Fruit fly (Drosophila melanogaster) whole organism, embryonic: ENCODE results near the gene ZnT77C.

Experiments used
- C15 ChIP-seq: fragments of 200-800 bp; sonication (Bioruptor generic); IDR thresholded peaks from 3 replicates; pipeline ENCODE4 v1.3.6; 2022; ENCODE audit warnings: missing biosample characterization, missing genetic modification characterization
- CG10267 ChIP-seq: fragments of 200-800 bp; sonication (Bioruptor generic); optimal IDR thresholded peaks from 2 replicates; lab custom pipeline; 2018; ENCODE audit warnings: missing biosample characterization, mild to moderate bottlenecking, missing genetic modification characterization, moderate library complexity
- CG10565 ChIP-seq: fragments of 200-800 bp; sonication (Bioruptor generic); optimal IDR thresholded peaks from 3 replicates; lab custom pipeline; 2016; ENCODE audit warnings: missing biosample characterization, mild to moderate bottlenecking, missing genetic modification characterization
- CG12299 ChIP-seq: fragments of 200-800 bp; sonication (Bioruptor generic); optimal IDR thresholded peaks from 2 replicates; lab custom pipeline; 2018; ENCODE audit warnings: missing biosample characterization, mild to moderate bottlenecking, missing genetic modification characterization
- CG12659 ChIP-seq: fragments of 200-800 bp; sonication (Bioruptor generic); optimal IDR thresholded peaks from 3 replicates; lab custom pipeline; 2017; ENCODE audit warnings: mild to moderate bottlenecking, missing biosample characterization, missing genetic modification reagents, missing genetic modification characterization
- CG13287 ChIP-seq: fragments of 200-800 bp; sonication (Bioruptor generic); IDR thresholded peaks from 2 replicates; pipeline ENCODE4 v1.3.6; 2022; ENCODE audit warnings: missing biosample characterization, missing genetic modification characterization; ENCODE audit not compliant: partially characterized antibody
- CG14860 ChIP-seq: fragments of 200-800 bp; sonication (Bioruptor generic); IDR thresholded peaks from 3 replicates; pipeline ENCODE4 v1.3.6; 2022; ENCODE audit warnings: missing biosample characterization, missing genetic modification characterization; ENCODE audit not compliant: partially characterized antibody
- CG15479 ChIP-seq: fragments of 200-800 bp; sonication (Bioruptor generic); optimal IDR thresholded peaks from 3 replicates; lab custom pipeline; 2019; ENCODE audit warnings: missing biosample characterization, mild to moderate bottlenecking, missing genetic modification characterization, moderate library complexity
- CG18619 ChIP-seq: fragments of 200-800 bp; sonication (Bioruptor generic); optimal IDR thresholded peaks from 3 replicates; lab custom pipeline; 2017; ENCODE audit warnings: missing biosample characterization, mild to moderate bottlenecking, missing genetic modification characterization
- CG2202 ChIP-seq: fragments of 200-800 bp; sonication (Bioruptor generic); optimal IDR thresholded peaks from 2 replicates; lab custom pipeline; 2018; ENCODE audit warnings: missing biosample characterization, mild to moderate bottlenecking, missing genetic modification characterization
- CG3065 ChIP-seq: fragments of 200-800 bp; sonication (Bioruptor generic); optimal IDR thresholded peaks from 2 replicates; lab custom pipeline; 2016; ENCODE audit warnings: missing biosample characterization, missing genetic modification characterization
- CG31441 ChIP-seq: fragments of 200-800 bp; sonication (Bioruptor generic); IDR thresholded peaks from 2 replicates; pipeline ENCODE4 v1.3.6; 2022; ENCODE audit warnings: missing biosample characterization, missing genetic modification characterization
- CG3847 ChIP-seq: fragments of 200-800 bp; sonication (Bioruptor generic); IDR thresholded peaks from 2 replicates; pipeline ENCODE4 v1.3.6; 2022; ENCODE audit warnings: missing biosample characterization, missing genetic modification characterization
- CG4282 ChIP-seq: fragments of 200-800 bp; sonication (Bioruptor generic); optimal IDR thresholded peaks from 2 replicates; lab custom pipeline; 2016; ENCODE audit warnings: missing biosample characterization, missing genetic modification characterization
- CG4360 ChIP-seq: fragments of 200-800 bp; sonication (Bioruptor generic); IDR thresholded peaks from 2 replicates; pipeline ENCODE4 v1.3.6; 2022; ENCODE audit warnings: missing biosample characterization, missing genetic modification characterization
- CG6689 ChIP-seq: fragments of 200-800 bp; sonication (Bioruptor generic); IDR thresholded peaks from 2 replicates; pipeline ENCODE4 v1.3.6; 2022; ENCODE audit warnings: missing biosample characterization, missing genetic modification characterization
- CG6813 ChIP-seq: fragments of 200-800 bp; sonication (Bioruptor generic); optimal IDR thresholded peaks from 2 replicates; lab custom pipeline; 2017; ENCODE audit warnings: missing biosample characterization, missing genetic modification characterization, mild to moderate bottlenecking, moderate library complexity, missing genetic modification reagents
- CG7556 ChIP-seq: fragments of 200-800 bp; sonication (Bioruptor generic); optimal IDR thresholded peaks from 2 replicates; lab custom pipeline; 2017; ENCODE audit warnings: missing biosample characterization, mild to moderate bottlenecking, missing genetic modification characterization
- CG8944 ChIP-seq: fragments of 200-800 bp; sonication (Bioruptor generic); optimal IDR thresholded peaks from 3 replicates; lab custom pipeline; 2016; ENCODE audit warnings: missing biosample characterization, missing genetic modification characterization
- Drgx ChIP-seq: fragments of 200-800 bp; sonication (Bioruptor generic); IDR thresholded peaks from 2 replicates; pipeline ENCODE4 v1.3.6; 2022; ENCODE audit warnings: missing biosample characterization, missing genetic modification characterization
- Fer1 ChIP-seq: fragments of 200-800 bp; sonication (Bioruptor generic); optimal IDR thresholded peaks from 2 replicates; lab custom pipeline; 2017; ENCODE audit warnings: missing biosample characterization, mild to moderate bottlenecking, missing genetic modification characterization
- Lpt ChIP-seq: fragments of >200 bp; optimal IDR thresholded peaks from 2 replicates; lab custom pipeline; 2018; ENCODE audit warnings: missing biosample characterization, missing genetic modification characterization
- MBD-R2 ChIP-seq: fragments of 200-800 bp; sonication (Bioruptor generic); IDR thresholded peaks from 2 replicates; pipeline ENCODE4 v1.3.6; 2022; ENCODE audit warnings: missing biosample characterization, missing genetic modification characterization
- NC2α ChIP-seq: fragments of 200-800 bp; sonication (Bioruptor generic); optimal IDR thresholded peaks from 2 replicates; lab custom pipeline; 2016; ENCODE audit warnings: missing biosample characterization, missing genetic modification characterization
- Neu2 ChIP-seq: fragments of 200-800 bp; sonication (Bioruptor generic); optimal IDR thresholded peaks from 3 replicates; lab custom pipeline; 2016; ENCODE audit warnings: missing biosample characterization, missing genetic modification characterization, borderline replicate concordance
- Opbp ChIP-seq: fragments of 200-800 bp; sonication (Bioruptor generic); IDR thresholded peaks from 3 replicates; pipeline ENCODE4 v1.3.6; 2022; ENCODE audit warnings: missing biosample characterization, missing genetic modification characterization; ENCODE audit not compliant: partially characterized antibody
- Pdp1 ChIP-seq, 2 experiments: fragments of 200-800 bp; sonication (Bioruptor generic); optimal IDR thresholded peaks; 3 replicates each; lab custom pipeline; 2016; ENCODE audit warnings: missing biosample characterization in 2 of 2, missing genetic modification characterization in 2 of 2, mild to moderate bottlenecking in 1 of 2, moderate library complexity in 1 of 2
- Sry-β ChIP-seq: fragments of 200-800 bp; sonication (Bioruptor generic); optimal IDR thresholded peaks from 2 replicates; lab custom pipeline; 2018; ENCODE audit warnings: missing biosample characterization, mild to moderate bottlenecking, missing genetic modification characterization, moderate library complexity
- ac ChIP-seq: fragments of 200-800 bp; sonication (Bioruptor generic); optimal IDR thresholded peaks from 3 replicates; lab custom pipeline; 2017; ENCODE audit warnings: missing biosample characterization, mild to moderate bottlenecking, missing genetic modification characterization
- al ChIP-seq: fragments of 200-800 bp; sonication (Bioruptor generic); IDR thresholded peaks from 2 replicates; pipeline ENCODE4 v1.3.6; 2022; ENCODE audit warnings: missing biosample characterization, missing genetic modification characterization
- cg ChIP-seq: fragments of 200-800 bp; sonication (Bioruptor generic); optimal IDR thresholded peaks from 3 replicates; lab custom pipeline; 2019; ENCODE audit warnings: missing biosample characterization, mild to moderate bottlenecking, missing genetic modification characterization, moderate library complexity
- danr ChIP-seq: fragments of 200-800 bp; sonication (Bioruptor generic); IDR thresholded peaks from 2 replicates; pipeline ENCODE4 v1.3.6; 2022; ENCODE audit warnings: missing biosample characterization, missing genetic modification characterization
- dmrt11E ChIP-seq: fragments of 200-800 bp; sonication (Bioruptor generic); optimal IDR thresholded peaks from 3 replicates; lab custom pipeline; 2018; ENCODE audit warnings: missing biosample characterization, mild to moderate bottlenecking, missing genetic modification characterization, moderate library complexity
- fru ChIP-seq: fragments of >200 bp; optimal IDR thresholded peaks from 2 replicates; lab custom pipeline; 2017
- h ChIP-seq: fragments of >200 bp; optimal IDR thresholded peaks from 2 replicates; lab custom pipeline; 2017
- hkb ChIP-seq, 2 experiments: fragments of 200-800 bp in 1 of 2; fragments of >200 bp in 1 of 2; sonication (Bioruptor generic) in 1 of 2; IDR thresholded peaks in 1 of 2; optimal IDR thresholded peaks in 1 of 2; 2 replicates each; pipeline versions ENCODE4 v1.3.6 to Lab custom; 2017 to 2022; ENCODE audit warnings: missing biosample characterization in 1 of 2, missing genetic modification characterization in 1 of 2
- jing ChIP-seq: fragments of 200-800 bp; sonication (Bioruptor generic); optimal IDR thresholded peaks from 2 replicates; lab custom pipeline; 2018; ENCODE audit warnings: missing biosample characterization, mild to moderate bottlenecking, missing genetic modification characterization
- nerfin-1 ChIP-seq: fragments of 200-800 bp; sonication (Bioruptor generic); optimal IDR thresholded peaks from 3 replicates; lab custom pipeline; 2019; ENCODE audit warnings: missing biosample characterization, mild to moderate bottlenecking, missing genetic modification characterization, moderate library complexity
- p53 ChIP-seq: fragments of 200-800 bp; sonication (Bioruptor generic); optimal IDR thresholded peaks from 2 replicates; lab custom pipeline; 2016; ENCODE audit warnings: missing biosample characterization, missing genetic modification characterization
- pb ChIP-seq: fragments of 200-800 bp; sonication (Bioruptor generic); optimal IDR thresholded peaks from 3 replicates; lab custom pipeline; 2016; ENCODE audit warnings: missing biosample characterization, missing genetic modification characterization
- pita ChIP-seq: fragments of 200-800 bp; sonication (Bioruptor generic); optimal IDR thresholded peaks from 2 replicates; lab custom pipeline; 2017; ENCODE audit warnings: missing biosample characterization, mild to moderate bottlenecking, missing genetic modification characterization
- row ChIP-seq: fragments of 200-800 bp; sonication (Bioruptor generic); IDR thresholded peaks from 3 replicates; pipeline ENCODE4 v1.3.6; 2022; ENCODE audit warnings: missing biosample characterization, missing genetic modification characterization
- schlank ChIP-seq: fragments of 200-800 bp; sonication (Bioruptor generic); optimal IDR thresholded peaks from 2 replicates; lab custom pipeline; 2018; ENCODE audit warnings: missing biosample characterization, mild to moderate bottlenecking, missing genetic modification characterization
- sd ChIP-seq: fragments of 200-800 bp; sonication (Bioruptor generic); optimal IDR thresholded peaks from 3 replicates; lab custom pipeline; 2018; ENCODE audit warnings: missing biosample characterization, mild to moderate bottlenecking, missing genetic modification characterization, moderate library complexity
- slp2 ChIP-seq: fragments of 200-800 bp; sonication (Bioruptor generic); optimal IDR thresholded peaks from 2 replicates; lab custom pipeline; 2016; ENCODE audit warnings: missing biosample characterization, missing genetic modification characterization
- sqz ChIP-seq: fragments of 200-800 bp; sonication (Bioruptor generic); optimal IDR thresholded peaks from 3 replicates; lab custom pipeline; 2018; ENCODE audit warnings: missing biosample characterization, mild to moderate bottlenecking, missing genetic modification characterization
- trem ChIP-seq: fragments of 200-800 bp; optimal IDR thresholded peaks from 3 replicates; lab custom pipeline; 2019; ENCODE audit warnings: missing biosample characterization, mild to moderate bottlenecking, missing genetic modification characterization, moderate library complexity
- ttk ChIP-seq: fragments of 200-800 bp; sonication (Bioruptor generic); IDR thresholded peaks from 2 replicates; pipeline ENCODE4 v2.1.2; 2022; ENCODE audit warnings: missing biosample characterization, missing genetic modification characterization
- zen ChIP-seq: fragments of 200-800 bp; sonication (Bioruptor generic); optimal IDR thresholded peaks from 3 replicates; lab custom pipeline; 2018; ENCODE audit warnings: missing biosample characterization, mild to moderate bottlenecking, missing genetic modification characterization, moderate library complexity

ZnT77C gene

dm6 chr3L:20517897-20518804, 23.4 kb upstream of the ZnT77C start (continued):
- TF ChIP-seq hkb (optimal IDR thresholded peaks at IDR 0.05; lab: Kevin White, UChicago), result no peak
- TF ChIP-seq hkb (GFP tag; IDR thresholded peaks at IDR 0.05; lab: Robert Waterston, UW), result peak; percentile 67; the same call in 1 of the 2 replicates
- no peak for TF ChIP-seq fru (lab: Kevin White, UChicago)
- TF ChIP-seq pita, result no peak
- TF ChIP-seq Sry-β (GFP tag; lab: Kevin White, UChicago), result no peak
- peak; percentile 3 for TF ChIP-seq CG18619 (GFP tag; lab: Kevin White, UChicago)
- TF ChIP-seq CG4282 (GFP tag; lab: Kevin White, UChicago), result no peak
- TF ChIP-seq NC2α, result no peak
- no peak for TF ChIP-seq Neu2 (GFP tag; lab: Kevin White, UChicago)
- TF ChIP-seq CG12299 (tag; lab: Kevin White, UChicago), result peak; percentile 30
- TF ChIP-seq row (GFP tag; lab: Robert Waterston, UW), result peak; percentile 56
- no peak for TF ChIP-seq CG8944 (GFP tag; lab: Kevin White, UChicago)
- TF ChIP-seq sd, result peak; percentile 64
- TF ChIP-seq CG10267 (tag; lab: Kevin White, UChicago), result peak; percentile 12
- no peak for TF ChIP-seq Opbp (GFP tag; lab: Robert Waterston, UW)
- TF ChIP-seq jing (GFP tag; lab: Kevin White, UChicago), result no peak
- no peak for TF ChIP-seq CG15479 (GFP tag; lab: Kevin White, UChicago)
- no peak for TF ChIP-seq pb (GFP tag; lab: Kevin White, UChicago)
- TF ChIP-seq h (lab: Kevin White, UChicago), result no peak
- no peak for TF ChIP-seq al
- no peak for TF ChIP-seq C15 (GFP tag; lab: Robert Waterston, UW)
- TF ChIP-seq CG2202 (tag; lab: Kevin White, UChicago), result no peak
- peak; percentile 69 for TF ChIP-seq p53 (GFP tag; lab: Kevin White, UChicago)
- TF ChIP-seq sqz (GFP tag; lab: Kevin White, UChicago), result no peak
- TF ChIP-seq cg (GFP tag; lab: Kevin White, UChicago), result no peak
- TF ChIP-seq CG6813 (GFP tag; lab: Kevin White, UChicago), result peak; percentile 22
- no peak for TF ChIP-seq ttk (GFP tag; lab: Robert Waterston, UW)
- TF ChIP-seq CG13287, result no peak
- TF ChIP-seq zen, result no peak
- peak in 1 of 2 experiments; percentile 62 for TF ChIP-seq Pdp1 (GFP tag; optimal IDR thresholded peaks at IDR 0.05; lab: Kevin White, UChicago)
- no peak for TF ChIP-seq CG4360 (GFP tag; lab: Robert Waterston, UW)
- peak; percentile 45 for TF ChIP-seq CG7556 (GFP tag; lab: Kevin White, UChicago)
- TF ChIP-seq CG14860 (GFP tag; lab: Robert Waterston, UW), result no peak
- TF ChIP-seq trem (tag; lab: Kevin White, UChicago), result no peak
- TF ChIP-seq CG3065 (GFP tag; lab: Kevin White, UChicago), result no peak
- TF ChIP-seq schlank (tag; lab: Kevin White, UChicago), result no peak
- TF ChIP-seq danr (GFP tag; lab: Robert Waterston, UW), result no peak
- no peak for TF ChIP-seq CG3847 (GFP tag; lab: Robert Waterston, UW)
- TF ChIP-seq CG31441, result 0 out of 2 replicates have a peak, but pooled peaks have one; percentile 19
- peak; percentile 54 for TF ChIP-seq CG6689 (GFP tag; lab: Robert Waterston, UW)
- TF ChIP-seq slp2, result peak; percentile 51
- no peak for TF ChIP-seq nerfin-1
- TF ChIP-seq Lpt, result no peak
- TF ChIP-seq MBD-R2 (GFP tag; lab: Robert Waterston, UW), result no peak
- peak; percentile 5 for TF ChIP-seq dmrt11E (tag; lab: Kevin White, UChicago)
- no peak for TF ChIP-seq Fer1
- TF ChIP-seq CG10565 (GFP tag; lab: Kevin White, UChicago), result no peak
- peak; percentile 13; the same call in 1 of the 2 replicates for TF ChIP-seq Drgx (GFP tag; lab: Robert Waterston, UW)
- no peak for TF ChIP-seq ac (GFP tag; lab: Kevin White, UChicago)
- peak; percentile 13 for TF ChIP-seq CG12659 (GFP tag; lab: Kevin White, UChicago)
